Fruit fly (Drosophila melanogaster) whole organism, wandering third instar larva: ENCODE data around the gene Vha13.

Experiments used
- CG9705 ChIP-seq: fragments of 200-800 bp; sonication (Bioruptor generic); optimal IDR thresholded peaks from 2 replicates; lab custom pipeline; 2018; ENCODE audit warnings: missing biosample characterization, mild to moderate bottlenecking, missing genetic modification characterization
- brk ChIP-seq: fragments of 200-800 bp; sonication (Bioruptor generic); optimal IDR thresholded peaks from 2 replicates; lab custom pipeline; 2016; ENCODE audit warnings: missing biosample characterization, mild to moderate bottlenecking, missing genetic modification characterization

DNA sequence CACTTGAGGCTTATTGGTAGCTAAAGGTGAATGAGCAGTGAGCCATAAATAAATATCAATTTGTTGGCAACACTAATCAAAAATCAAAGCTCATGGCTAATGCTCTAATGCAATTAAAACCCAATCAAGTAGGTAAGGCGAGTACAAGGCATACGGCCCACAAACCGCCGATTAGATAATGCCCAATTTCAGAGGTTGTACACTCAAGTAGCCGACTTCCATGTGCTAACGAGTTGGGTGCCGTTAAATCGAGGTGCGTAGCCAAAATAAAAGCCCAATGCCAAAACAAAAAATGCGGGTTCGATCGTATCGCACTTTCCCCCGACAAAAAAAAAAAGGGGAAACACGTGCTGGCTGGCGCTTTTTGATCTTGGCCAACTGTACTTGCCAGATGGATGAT is 22.2 kb downstream of the Vha13 start:
- TF ChIP-seq CG9705 (GFP tag; lab: Kevin White, UChicago) (no peak), brk (GFP tag; lab: Kevin White, UChicago) (no peak)
